Fruit fly (Drosophila melanogaster) whole organism, pupa: ENCODE data around the gene CG8945.

Experiments
- CG12605 ChIP-seq: fragments of 200-800 bp; sonication (Bioruptor generic); IDR thresholded peaks from 2 replicates; pipeline ENCODE4 v1.3.6; 2022; ENCODE audit warnings: missing biosample characterization, missing genetic modification characterization
- CG15710 ChIP-seq: fragments of 200-800 bp; sonication (Bioruptor generic); optimal IDR thresholded peaks from 2 replicates; lab custom pipeline; 2018; ENCODE audit warnings: missing biosample characterization, mild to moderate bottlenecking, missing genetic modification characterization, moderate library complexity
- Snoo ChIP-seq: fragments of 200-800 bp; sonication (Bioruptor generic); optimal IDR thresholded peaks from 3 replicates; lab custom pipeline; 2017; ENCODE audit warnings: missing biosample characterization, mild to moderate bottlenecking, missing genetic modification characterization, inconsistent platforms

Gene CG8945

DNA sequence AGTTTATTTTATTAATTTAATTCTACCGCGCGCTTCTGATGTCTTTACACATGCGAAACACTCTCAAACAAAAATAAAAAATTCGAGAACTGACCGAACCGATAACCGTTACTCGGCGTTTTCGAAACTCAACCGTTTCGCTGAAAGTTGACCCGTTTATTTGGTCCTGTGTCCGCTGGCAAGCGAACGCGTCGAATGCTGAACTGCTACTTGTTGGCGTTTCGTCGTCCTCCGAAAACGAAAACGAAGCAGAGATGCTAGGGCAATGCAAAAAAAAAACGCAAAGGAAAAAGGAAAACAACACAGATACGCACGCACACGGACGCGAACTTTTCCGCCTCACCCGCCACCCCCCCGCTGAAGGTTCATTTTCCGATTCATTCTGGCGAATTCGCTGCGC is 20.8 kb downstream of the CG8945 start, which contains the start of gene CG45002:
CG45002 (minus strand) TSS at position 101 of the 400 bp plus-strand sequence.
- no peak for TF ChIP-seq CG15710 (tag; lab: Kevin White, UChicago)
- 0 out of 2 replicates have a peak, but pooled peaks have one; percentile 34 for TF ChIP-seq CG12605 (GFP tag; lab: Robert Waterston, UW)

DNA sequence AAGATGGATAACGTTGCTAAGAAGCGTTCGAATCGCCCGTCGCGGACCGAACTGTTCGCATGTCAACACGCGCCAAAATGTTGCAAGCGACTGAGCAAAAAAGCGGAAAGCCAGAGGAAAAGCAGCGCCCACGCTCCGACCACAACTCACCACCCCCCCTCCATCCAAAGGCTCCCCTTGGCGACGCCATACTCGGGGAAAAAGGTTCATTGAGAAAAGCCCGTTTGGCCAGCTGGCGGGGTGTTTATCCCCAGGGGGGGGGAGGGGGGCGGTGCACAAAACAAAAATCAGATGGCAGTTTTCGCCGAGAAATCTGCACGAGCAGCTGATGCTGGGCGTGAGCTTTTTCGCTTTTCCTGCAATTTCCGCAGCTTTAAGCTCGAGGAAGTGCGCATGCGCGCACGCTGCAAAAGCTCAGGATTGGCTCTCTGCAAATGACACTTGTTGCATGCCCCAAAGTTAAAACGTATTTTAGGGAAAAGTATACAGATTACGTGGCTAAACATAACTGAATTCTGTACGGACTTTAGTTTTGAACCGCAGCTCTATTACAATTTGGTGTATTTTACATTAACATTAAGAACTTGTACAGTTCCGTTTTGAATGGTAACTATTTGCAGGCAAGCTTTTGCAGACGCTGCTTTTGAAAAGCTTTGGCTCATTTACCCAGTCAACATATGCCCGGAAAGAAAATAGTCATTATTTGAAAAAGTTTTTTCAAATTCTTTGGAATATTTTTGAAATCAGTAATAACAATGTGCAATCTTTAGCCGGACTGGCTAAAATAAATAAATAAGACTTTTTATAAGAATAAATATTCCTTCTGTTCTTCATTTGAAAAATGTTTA is 39.5 kb downstream of the CG8945 start:
- no peak for TF ChIP-seq Snoo
- TF ChIP-seq CG12605 (GFP tag; lab: Robert Waterston, UW) = peak; percentile 70
